Fruit fly (Drosophila melanogaster): Measurements from ENCODE around the gene Mnt.

Mnt gene

DNA sequence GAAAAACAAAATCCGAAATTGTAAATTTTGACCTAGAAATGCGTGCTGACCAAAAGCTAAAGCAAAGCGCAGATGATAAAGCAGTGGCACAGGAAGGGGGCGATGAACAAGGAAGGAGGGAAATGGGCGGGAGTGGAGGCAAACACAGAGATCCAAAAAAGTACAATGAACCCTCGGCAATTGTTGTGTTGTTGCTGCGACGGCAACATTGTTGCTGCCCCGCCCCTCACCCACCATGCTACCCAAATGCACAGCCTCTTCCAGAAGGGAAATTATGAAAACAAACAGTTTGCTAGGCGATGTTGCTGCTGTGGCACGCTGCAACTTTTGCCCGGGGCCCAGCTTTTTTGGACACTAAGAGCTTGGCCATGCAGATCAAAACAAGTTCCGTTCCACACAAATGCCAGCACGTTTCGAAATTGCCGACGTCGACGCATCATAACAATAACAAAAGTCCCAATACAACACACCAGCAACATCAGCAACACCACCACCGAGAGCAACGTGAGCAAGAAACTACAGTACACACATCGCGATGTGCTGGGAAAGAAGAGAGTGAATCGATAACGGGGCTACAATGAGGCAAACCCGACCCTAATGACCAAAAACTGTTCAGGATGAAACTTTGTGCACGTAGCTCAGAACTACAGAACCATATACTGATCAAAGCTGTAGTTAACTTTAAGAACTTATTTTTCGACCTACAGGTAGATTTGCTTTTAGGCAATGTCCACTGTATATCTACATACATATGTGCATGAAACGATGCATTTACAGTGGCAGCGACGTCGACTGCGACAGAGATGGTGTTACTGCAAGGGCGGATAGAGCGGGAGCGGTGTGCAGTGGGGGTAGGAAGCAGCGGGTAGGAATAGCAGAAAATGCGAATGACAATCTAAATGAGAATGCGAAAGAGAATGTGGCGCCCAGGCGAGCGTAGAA is 15.1 kb downstream of the Mnt start (continued):
- TF ChIP-seq HmgZ (tag; optimal IDR thresholded peaks at IDR 0.05), result no peak
- TF ChIP-seq tio (GFP tag; optimal IDR thresholded peaks at IDR 0.05), result no peak
- TF ChIP-seq Opbp (GFP tag; IDR thresholded peaks at IDR 0.05; ENCODE audit: partially characterized antibody), result no peak
- TF ChIP-seq CG10209 (GFP tag; optimal IDR thresholded peaks at IDR 0.05), result peak; percentile 54

DNA sequence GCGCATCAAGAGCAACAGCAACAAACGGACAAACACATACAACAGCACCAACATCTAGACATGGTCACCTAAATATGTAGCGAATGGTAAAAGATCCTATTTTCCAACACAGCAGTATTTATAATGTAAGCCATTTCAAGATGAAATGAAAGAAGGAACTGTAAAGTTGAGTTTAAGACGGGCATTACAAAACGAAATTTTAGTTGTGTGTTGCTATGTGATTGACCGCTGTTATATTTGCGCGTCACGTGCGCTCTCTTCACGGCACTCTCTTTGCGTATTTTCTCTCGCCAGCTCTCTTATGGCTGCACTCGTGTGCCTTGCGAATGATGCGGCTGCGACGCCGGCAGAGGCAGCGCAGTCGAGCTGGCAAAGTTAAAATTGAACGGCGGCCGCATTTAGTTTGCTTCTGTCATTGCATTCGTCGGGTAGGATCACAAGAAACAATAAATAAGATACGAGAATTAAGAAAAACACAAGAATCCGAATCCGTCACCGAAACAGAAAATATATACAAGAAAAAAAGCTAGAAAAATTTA is 16.3 kb downstream of the Mnt start:
- no peak for TF ChIP-seq nerfin-2 (GFP tag; IDR thresholded peaks at IDR 0.05; ENCODE audit: partially characterized antibody)
- TF ChIP-seq CkIIα-i1 (GFP tag; IDR thresholded peaks at IDR 0.05), result no peak
- peak; percentile 66 for TF ChIP-seq Asciz (GFP tag; optimal IDR thresholded peaks at IDR 0.05)
- TF ChIP-seq maf-S (GFP tag; optimal IDR thresholded peaks at IDR 0.05), result peak; percentile 32
- peak; percentile 71 for TF ChIP-seq Sox102F (GFP tag; optimal IDR thresholded peaks at IDR 0.05)
- TF ChIP-seq CG6683 (GFP tag; optimal IDR thresholded peaks at IDR 0.05), result no peak
- TF ChIP-seq Stat92E (GFP tag; optimal IDR thresholded peaks at IDR 0.05), result no peak
- peak; percentile 64 for TF ChIP-seq nmo (GFP tag; optimal IDR thresholded peaks at IDR 0.05)
- peak; percentile 7 for TF ChIP-seq kay (GFP tag; optimal IDR thresholded peaks at IDR 0.05)
- no peak for TF ChIP-seq rib (GFP tag; IDR thresholded peaks at IDR 0.05)
- TF ChIP-seq sima (GFP tag; optimal IDR thresholded peaks at IDR 0.05), result no peak
- TF ChIP-seq CG17385 (GFP tag; optimal IDR thresholded peaks at IDR 0.05), result peak; percentile 25
- TF ChIP-seq ab (GFP tag; optimal IDR thresholded peaks at IDR 0.05), result peak; percentile 71
- no peak for TF ChIP-seq zf30C (GFP tag; optimal IDR thresholded peaks at IDR 0.05)
- TF ChIP-seq Sin3A (optimal IDR thresholded peaks at IDR 0.05), result no peak
- no peak for TF ChIP-seq tna (GFP tag; IDR thresholded peaks at IDR 0.05; ENCODE audit: partially characterized antibody)
- TF ChIP-seq sisA (GFP tag; IDR thresholded peaks at IDR 0.05), result no peak
- TF ChIP-seq Abd-B (GFP tag; optimal IDR thresholded peaks at IDR 0.05), result peak; percentile 36
- TF ChIP-seq CG9609 (GFP tag; optimal IDR thresholded peaks at IDR 0.05), result peak; percentile 55
- peak; percentile 68 for TF ChIP-seq CG2712 (tag; optimal IDR thresholded peaks at IDR 0.05)
- peak; percentile 45 for TF ChIP-seq Max (GFP tag; optimal IDR thresholded peaks at IDR 0.05)
- peak; percentile 11 for TF ChIP-seq gcm2 (GFP tag; optimal IDR thresholded peaks at IDR 0.05)
- no peak for TF ChIP-seq CG5180 (GFP tag; optimal IDR thresholded peaks at IDR 0.05)
- peak; percentile 14 for TF ChIP-seq tap (tag; optimal IDR thresholded peaks at IDR 0.05)
- TF ChIP-seq CG33213 (GFP tag; optimal IDR thresholded peaks at IDR 0.05), result peak; percentile 39
- TF ChIP-seq CG17829 (tag; optimal IDR thresholded peaks at IDR 0.05), result peak; percentile 56
- TF ChIP-seq Gsc (GFP tag; IDR thresholded peaks at IDR 0.05), result no peak
- TF ChIP-seq cad (GFP tag; optimal IDR thresholded peaks at IDR 0.05), result no peak
- no peak for TF ChIP-seq run (tag; optimal IDR thresholded peaks at IDR 0.05)
- no peak for TF ChIP-seq Lpt (GFP tag; optimal IDR thresholded peaks at IDR 0.05)
- TF ChIP-seq CG4282 (GFP tag; optimal IDR thresholded peaks at IDR 0.05), result no peak
- no peak for TF ChIP-seq hkb (optimal IDR thresholded peaks at IDR 0.05)
- TF ChIP-seq hkb (GFP tag; IDR thresholded peaks at IDR 0.05), result peak; percentile 65
- no peak for TF ChIP-seq vnd (GFP tag; IDR thresholded peaks at IDR 0.05; ENCODE audit: partially characterized antibody)
- no peak for TF ChIP-seq lov (optimal IDR thresholded peaks at IDR 0.05)
- TF ChIP-seq lov (GFP tag; IDR thresholded peaks at IDR 0.05), result no peak
- no peak for TF ChIP-seq crc (GFP tag; optimal IDR thresholded peaks at IDR 0.05)
- TF ChIP-seq ash1 (GFP tag; optimal IDR thresholded peaks at IDR 0.05), result no peak
- no peak for TF ChIP-seq ato (GFP tag; IDR thresholded peaks at IDR 0.05; ENCODE audit: partially characterized antibody)
- TF ChIP-seq BEAF-32 (GFP tag; optimal IDR thresholded peaks at IDR 0.05), result no peak
- peak; percentile 65 for TF ChIP-seq bcd (GFP tag; optimal IDR thresholded peaks at IDR 0.05)
- no peak for TF ChIP-seq kni (GFP tag; optimal IDR thresholded peaks at IDR 0.05)
- TF ChIP-seq CG7357 (GFP tag; IDR thresholded peaks at IDR 0.05), result peak; percentile 26; the same call in 1 of the 3 replicates
